Worm (Caenorhabditis elegans) whole organism, mixed stage, embryonic: ENCODE data around the gene Y37E11B.2.
A peak's percentile ranks its signal among the peaks of the same experiment; 100 is the strongest.

Experiments used
- M03D4.4 ChIP-seq: sonication (generic microtip); optimal IDR thresholded peaks from 2 replicates; lab custom pipeline; 2017; ENCODE audit warnings: mild to moderate bottlenecking, missing genetic modification characterization, missing compliant biosample characterization
- bed-3 ChIP-seq: fragments of 200-800 bp; sonication (Bioruptor generic); optimal IDR thresholded peaks from 3 replicates; lab custom pipeline; 2018; ENCODE audit warnings: mild to moderate bottlenecking, missing genetic modification characterization, moderate library complexity, missing compliant biosample characterization
- blmp-1 ChIP-seq: fragments of 150-350 bp; optimal IDR thresholded peaks from 2 replicates; lab custom pipeline; 2014; ENCODE audit warnings: missing biosample characterization, missing genetic modification characterization
- ceh-39 ChIP-seq: fragments of 150-350 bp; optimal IDR thresholded peaks from 2 replicates; lab custom pipeline; 2014; ENCODE audit warnings: missing biosample characterization, missing genetic modification characterization
- ceh-43 ChIP-seq: fragments of 200-800 bp; sonication (Bioruptor generic); optimal IDR thresholded peaks from 2 replicates; lab custom pipeline; 2018; ENCODE audit warnings: mild to moderate bottlenecking, missing genetic modification characterization, moderate library complexity, missing compliant biosample characterization
- ces-1 ChIP-seq: fragments of 150-350 bp; optimal IDR thresholded peaks from 2 replicates; lab custom pipeline; 2014; ENCODE audit warnings: missing biosample characterization, missing genetic modification reagents, missing genetic modification characterization
- cnd-1 ChIP-seq: fragments of 200-800 bp; sonication (Bioruptor generic); optimal IDR thresholded peaks from 2 replicates; lab custom pipeline; 2018; ENCODE audit warnings: mild to moderate bottlenecking, missing genetic modification characterization, missing compliant biosample characterization
- drap-1 ChIP-seq: fragments of 200-800 bp; sonication (Bioruptor generic); optimal IDR thresholded peaks from 3 replicates; lab custom pipeline; 2018; ENCODE audit warnings: mild to moderate bottlenecking, missing genetic modification characterization, missing compliant biosample characterization
- elt-3 ChIP-seq: fragments of 150-350 bp; optimal IDR thresholded peaks from 2 replicates; lab custom pipeline; 2014; ENCODE audit warnings: missing biosample characterization, missing genetic modification characterization
- flh-1 ChIP-seq: fragments of 200-800 bp; sonication (Bioruptor generic); optimal IDR thresholded peaks from 2 replicates; lab custom pipeline; 2018; ENCODE audit warnings: mild to moderate bottlenecking, missing genetic modification characterization, moderate library complexity, missing compliant biosample characterization
- ham-2 ChIP-seq: fragments of 200-800 bp; sonication (Bioruptor generic); optimal IDR thresholded peaks from 2 replicates; lab custom pipeline; 2018; ENCODE audit warnings: mild to moderate bottlenecking, missing genetic modification characterization, missing compliant biosample characterization
- hlh-1 ChIP-seq: fragments of 150-350 bp; optimal IDR thresholded peaks from 2 replicates; lab custom pipeline; 2014; ENCODE audit warnings: missing biosample characterization, missing genetic modification reagents, missing genetic modification characterization
- lin-13 ChIP-seq: fragments of 150-350 bp; optimal IDR thresholded peaks from 2 replicates; lab custom pipeline; 2014; ENCODE audit warnings: missing biosample characterization, missing genetic modification characterization
- lin-32 ChIP-seq: fragments of 200-800 bp; sonication (Bioruptor generic); optimal IDR thresholded peaks from 2 replicates; lab custom pipeline; 2018; ENCODE audit warnings: mild to moderate bottlenecking, missing genetic modification characterization, missing compliant biosample characterization
- lsy-2 ChIP-seq: fragments of 150-350 bp; optimal IDR thresholded peaks from 2 replicates; lab custom pipeline; 2014; ENCODE audit warnings: missing biosample characterization, missing genetic modification characterization
- mep-1 ChIP-seq: fragments of 150-350 bp; optimal IDR thresholded peaks from 2 replicates; lab custom pipeline; 2017; ENCODE audit warnings: missing biosample characterization, missing genetic modification reagents, missing genetic modification characterization, inconsistent platforms
- mls-2 ChIP-seq: sonication (generic microtip); optimal IDR thresholded peaks from 2 replicates; lab custom pipeline; 2016; ENCODE audit warnings: mild to moderate bottlenecking, missing genetic modification characterization, moderate library complexity, missing compliant biosample characterization
- nhr-12 ChIP-seq: fragments of 150-350 bp; optimal IDR thresholded peaks from 2 replicates; lab custom pipeline; 2014; ENCODE audit warnings: missing biosample characterization, missing genetic modification characterization
- nhr-2 ChIP-seq: fragments of 150-350 bp; optimal IDR thresholded peaks from 2 replicates; lab custom pipeline; 2014; ENCODE audit warnings: missing biosample characterization, missing genetic modification characterization
- nhr-237 ChIP-seq: fragments of 150-350 bp; optimal IDR thresholded peaks from 2 replicates; lab custom pipeline; 2014; ENCODE audit warnings: missing biosample characterization, missing genetic modification characterization
- nhr-28 ChIP-seq: fragments of 150-350 bp; optimal IDR thresholded peaks from 2 replicates; lab custom pipeline; 2014; ENCODE audit warnings: missing biosample characterization, missing genetic modification characterization
- nhr-76 ChIP-seq: sonication (generic microtip); optimal IDR thresholded peaks from 2 replicates; lab custom pipeline; 2017; ENCODE audit warnings: missing biosample characterization, missing genetic modification characterization
- pha-4 ChIP-seq: fragments of 150-350 bp; optimal IDR thresholded peaks from 2 replicates; lab custom pipeline; 2018; ENCODE audit warnings: missing biosample characterization, missing genetic modification reagents, missing genetic modification characterization
- sem-2 ChIP-seq: fragments of 200-800 bp; sonication (Bioruptor generic); optimal IDR thresholded peaks from 2 replicates; lab custom pipeline; 2018; ENCODE audit warnings: mild to moderate bottlenecking, missing genetic modification characterization, missing compliant biosample characterization
- snpc-4 ChIP-seq: fragments of 150-350 bp; optimal IDR thresholded peaks from 2 replicates; lab custom pipeline; 2014; ENCODE audit warnings: missing biosample characterization, missing genetic modification characterization
- sptf-1 ChIP-seq: sonication (generic microtip); optimal IDR thresholded peaks from 2 replicates; lab custom pipeline; 2017; ENCODE audit warnings: mild to moderate bottlenecking, missing genetic modification characterization, moderate library complexity, missing compliant biosample characterization
- tbx-8 ChIP-seq: fragments of 200-800 bp; sonication (Bioruptor generic); optimal IDR thresholded peaks from 2 replicates; lab custom pipeline; 2018; ENCODE audit warnings: mild to moderate bottlenecking, missing genetic modification characterization, moderate library complexity, missing compliant biosample characterization
- unc-120 ChIP-seq: sonication (generic microtip); optimal IDR thresholded peaks from 2 replicates; lab custom pipeline; 2017; ENCODE audit warnings: missing genetic modification characterization, missing compliant biosample characterization; ENCODE audit not compliant: poor library complexity, severe bottlenecking
- unc-39 ChIP-seq: fragments of 150-350 bp; optimal IDR thresholded peaks from 2 replicates; lab custom pipeline; 2014; ENCODE audit warnings: missing biosample characterization, missing genetic modification characterization
- zip-8 ChIP-seq: fragments of 150-350 bp; optimal IDR thresholded peaks from 2 replicates; lab custom pipeline; 2014; ENCODE audit warnings: missing biosample characterization, missing genetic modification characterization
- ztf-11 ChIP-seq: fragments of 150-350 bp; optimal IDR thresholded peaks from 2 replicates; lab custom pipeline; 2014; ENCODE audit warnings: missing biosample characterization, missing genetic modification characterization

Gene Y37E11B.2

DNA sequence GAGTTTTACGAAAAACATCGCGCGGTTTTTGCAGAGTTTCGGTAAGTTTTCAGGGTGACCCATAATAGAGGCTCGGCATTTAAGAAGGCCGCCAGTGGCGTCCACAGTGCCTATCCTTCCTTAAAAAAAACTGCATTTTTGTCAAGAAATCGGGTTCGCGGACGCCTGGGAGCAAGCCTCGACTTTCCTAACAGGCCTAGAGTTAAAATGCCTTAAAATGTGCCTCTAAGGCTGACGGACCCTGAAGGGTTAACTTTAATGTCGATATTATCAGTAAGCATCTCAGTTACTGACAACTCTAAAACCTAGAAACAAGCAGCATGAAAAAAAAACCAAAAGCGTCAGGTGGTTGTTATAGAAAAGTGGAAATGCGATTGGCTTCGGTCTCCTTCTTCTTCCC lies 19.1 kb upstream of the Y37E11B.2 start:
- no peak for TF ChIP-seq elt-3 (tag; lab: Kevin White, UChicago)
- no peak for TF ChIP-seq sptf-1 (tag; lab: Kevin White, UChicago)
- TF ChIP-seq nhr-237 (tag; lab: Kevin White, UChicago): no peak
- no peak for TF ChIP-seq ham-2 (GFP tag; lab: Kevin White, UChicago)
- no peak for TF ChIP-seq zip-8 (tag; lab: Kevin White, UChicago)
- TF ChIP-seq ceh-39 (tag; lab: Kevin White, UChicago): no peak
- no peak for TF ChIP-seq flh-1
- TF ChIP-seq bed-3 (GFP tag; lab: Kevin White, UChicago): no peak

ce11 chrIV:3564901-3565300 lies 13.4 kb upstream of the Y37E11B.2 start, which contains the start of gene sre-5:
sre-5 (plus strand) TSS chrIV:3565201.
- TF ChIP-seq nhr-12 (tag; lab: Kevin White, UChicago) (no peak), M03D4.4 (tag; lab: Kevin White, UChicago) (no peak), lin-13 (tag; lab: Kevin White, UChicago) (no peak), ham-2 (GFP tag; lab: Kevin White, UChicago) (no peak), blmp-1 (tag; lab: Kevin White, UChicago) (no peak), sem-2 (no peak), cnd-1 (no peak), lsy-2 (tag; lab: Kevin White, UChicago) (no peak), nhr-237 (tag; lab: Kevin White, UChicago) (no peak), ces-1 (no peak), snpc-4 (tag; lab: Kevin White, UChicago) (no peak), unc-120 (tag; lab: Kevin White, UChicago) (no peak), mls-2 (tag; lab: Kevin White, UChicago) (no peak), flh-1 (no peak), bed-3 (GFP tag; lab: Kevin White, UChicago) (no peak), nhr-2 (no peak)
- TF ChIP-seq, all 35 proteins: peak for 0

- TF ChIP-seq cnd-1 (no peak), nhr-2 (no peak), unc-39 (no peak), sptf-1 (tag; lab: Kevin White, UChicago) (no peak), ces-1 (no peak), ceh-43 (GFP tag; lab: Kevin White, UChicago) (no peak), blmp-1 (tag; lab: Kevin White, UChicago) (no peak), nhr-76 (no peak), elt-3 (tag; lab: Kevin White, UChicago) (no peak), lin-32 (GFP tag; lab: Kevin White, UChicago) (no peak), mep-1 (tag; lab: Kevin White, UChicago) (no peak), zip-8 (tag; lab: Kevin White, UChicago) (no peak), bed-3 (GFP tag; lab: Kevin White, UChicago) (no peak), mls-2 (tag; lab: Kevin White, UChicago) (no peak), hlh-1 (tag; lab: Kevin White, UChicago) (no peak), ztf-11 (tag; lab: Kevin White, UChicago) (no peak), snpc-4 (tag; lab: Kevin White, UChicago) (no peak)
These were observed 9.6 kb upstream of the Y37E11B.2 start, which contains the start of gene otpl-1 for ce11 chrIV:3568608-3569007. otpl-1 (plus strand) TSS chrIV:3568979.

DNA sequence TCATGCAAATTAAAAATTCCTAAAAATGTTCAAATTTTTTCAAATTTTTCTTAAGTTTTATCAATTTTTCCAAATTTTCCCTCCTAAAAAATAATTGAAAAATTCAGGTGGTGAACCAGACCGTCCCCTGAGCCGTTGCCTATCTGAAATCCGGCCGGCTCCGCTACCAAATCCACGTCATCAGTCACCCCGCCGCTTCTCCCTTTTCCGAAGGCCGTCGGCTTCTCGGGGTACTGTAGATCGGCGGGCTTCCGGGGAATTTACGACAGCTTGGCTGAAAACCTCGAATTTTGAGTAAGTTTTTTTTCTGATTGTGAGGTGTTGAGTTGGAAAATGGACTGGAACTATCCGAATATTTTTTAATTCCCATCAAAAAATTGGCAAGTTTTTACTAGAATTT lies 7.6 kb upstream of the Y37E11B.2 start:
- no peak for TF ChIP-seq sptf-1 (tag; lab: Kevin White, UChicago)
- no peak for TF ChIP-seq nhr-12 (tag; lab: Kevin White, UChicago)
- TF ChIP-seq drap-1: no peak
- no peak for TF ChIP-seq blmp-1 (tag; lab: Kevin White, UChicago)
- no peak for TF ChIP-seq tbx-8 (GFP tag; lab: Kevin White, UChicago)
- TF ChIP-seq ham-2 (GFP tag; lab: Kevin White, UChicago): no peak
- no peak for TF ChIP-seq nhr-76
- no peak for TF ChIP-seq bed-3 (GFP tag; lab: Kevin White, UChicago)
- TF ChIP-seq lsy-2 (tag; lab: Kevin White, UChicago): no peak
- no peak for TF ChIP-seq lin-32 (GFP tag; lab: Kevin White, UChicago)
- no peak for TF ChIP-seq mls-2 (tag; lab: Kevin White, UChicago)
- TF ChIP-seq lin-13 (tag; lab: Kevin White, UChicago): no peak
- TF ChIP-seq pha-4: no peak
- no peak for TF ChIP-seq ces-1
- TF ChIP-seq ztf-11 (tag; lab: Kevin White, UChicago): no peak
- TF ChIP-seq hlh-1 (tag; lab: Kevin White, UChicago): no peak
- TF ChIP-seq elt-3 (tag; lab: Kevin White, UChicago): no peak
- TF ChIP-seq zip-8 (tag; lab: Kevin White, UChicago): no peak

DNA sequence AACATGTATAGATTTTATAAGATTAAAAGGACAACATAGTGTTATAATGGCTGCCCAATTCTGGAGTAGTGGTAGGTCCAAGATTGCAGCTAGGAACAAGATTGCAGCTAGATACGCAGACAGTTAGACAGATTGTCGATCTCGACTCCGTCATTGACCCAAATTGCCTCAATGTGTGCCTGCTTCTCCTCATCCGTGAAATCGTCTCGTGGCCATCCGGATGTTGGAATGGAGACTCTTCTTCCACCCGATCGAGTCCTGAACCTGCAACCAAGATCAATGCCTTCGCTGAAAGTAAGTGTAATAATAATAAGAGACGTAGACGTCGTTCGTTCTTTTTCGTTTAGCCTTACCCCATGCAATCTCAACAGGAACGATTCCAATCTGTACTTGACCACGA lies 412 bp downstream of the Y37E11B.2 start:
- TF ChIP-seq ztf-11 (tag; lab: Kevin White, UChicago) (no peak), sptf-1 (tag; lab: Kevin White, UChicago) (no peak), unc-120 (tag; lab: Kevin White, UChicago) (peak; percentile 28), nhr-28 (no peak)
